Worm (Caenorhabditis elegans): ENCODE data around the gene damt-1.

DNA sequence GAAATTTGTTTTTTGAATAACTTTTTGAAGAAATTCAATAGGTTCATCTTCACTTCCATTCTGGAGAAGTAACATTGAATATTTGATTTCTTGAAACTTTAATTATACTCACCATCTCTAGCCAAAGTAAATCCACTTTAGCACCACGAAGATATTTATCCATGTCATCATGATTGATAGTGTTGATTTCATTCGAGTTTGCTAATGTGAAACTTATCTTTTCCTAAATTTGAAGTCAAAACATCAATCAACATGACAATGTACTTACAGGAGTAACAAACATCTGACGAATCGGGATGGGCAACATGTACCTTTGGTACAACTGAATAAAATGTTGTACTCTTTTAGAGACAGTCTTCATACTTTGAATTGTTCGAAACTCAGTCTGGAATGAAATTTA lies 22.6 kb upstream of the damt-1 start:
- TF ChIP-seq ama-1 (optimal IDR thresholded peaks at IDR 0.05) (no peak), ceh-82 (tag; optimal IDR thresholded peaks at IDR 0.05) (no peak), ztf-4 (tag; optimal IDR thresholded peaks at IDR 0.05) (no peak), mbf-1 (tag; optimal IDR thresholded peaks at IDR 0.05) (no peak), egl-27 (tag; optimal IDR thresholded peaks at IDR 0.05) (no peak), skn-1 (tag; optimal IDR thresholded peaks at IDR 0.05) (no peak), blmp-1 (tag; optimal IDR thresholded peaks at IDR 0.05; ENCODE audit: insufficient read depth) (no peak), unc-55 (GFP tag; optimal IDR thresholded peaks at IDR 0.05) (no peak), aly-2 (tag; optimal IDR thresholded peaks at IDR 0.05) (no peak)

Data from whole organism, L2 larva.